Worm (Caenorhabditis elegans): ENCODE data around the gene T05A7.3.

DNA sequence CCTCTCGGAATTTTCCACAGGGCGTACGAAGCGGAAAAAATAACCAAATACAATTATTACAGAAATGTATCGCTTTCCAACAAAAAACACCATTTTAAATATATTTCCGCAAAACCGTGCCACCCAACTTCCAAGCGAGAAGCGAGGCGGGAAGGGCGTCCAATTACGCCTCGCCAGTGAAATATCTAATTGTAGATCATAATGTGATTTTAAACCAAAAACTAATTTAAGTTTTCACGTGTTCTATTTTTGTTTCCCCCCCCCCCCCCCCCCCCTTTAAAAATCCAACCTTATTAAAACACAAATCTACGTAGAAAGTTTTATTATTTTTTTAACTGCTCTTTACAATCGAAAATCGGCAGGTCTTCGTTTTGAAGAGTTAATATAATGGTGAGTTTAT lies 13.9 kb downstream of the T05A7.3 start, which contains the start of gene F10G7.12:
- TF ChIP-seq ceh-16 (tag; optimal IDR thresholded peaks at IDR 0.05) (no peak), nhr-12 (tag; optimal IDR thresholded peaks at IDR 0.05) (no peak)
